Worm (Caenorhabditis elegans) whole organism, L1 larva: ENCODE results near the gene C05C10.3.

Source experiments
- C16A3.4 ChIP-seq: fragments of 150-350 bp; optimal IDR thresholded peaks from 2 replicates; lab custom pipeline; 2014; ENCODE audit warnings: missing biosample characterization, missing genetic modification characterization
- C34B4.2 ChIP-seq: sonication (generic microtip); optimal IDR thresholded peaks from 2 replicates; lab custom pipeline; 2017; ENCODE audit warnings: mild to moderate bottlenecking, missing genetic modification characterization, missing compliant biosample characterization
- F16B12.6 ChIP-seq: fragments of 150-350 bp; optimal IDR thresholded peaks from 2 replicates; lab custom pipeline; 2014; ENCODE audit warnings: missing biosample characterization, missing genetic modification characterization
- Y116A8C.19 ChIP-seq: sonication (generic microtip); optimal IDR thresholded peaks from 2 replicates; lab custom pipeline; 2016; ENCODE audit warnings: missing compliant biosample characterization, missing genetic modification characterization, borderline replicate concordance
- alr-1 ChIP-seq: fragments of 200-800 bp; sonication (Bioruptor generic); optimal IDR thresholded peaks from 2 replicates; lab custom pipeline; 2018; ENCODE audit warnings: borderline replicate concordance, mild to moderate bottlenecking, missing genetic modification characterization, missing compliant biosample characterization
- aly-2 ChIP-seq: fragments of 150-350 bp; optimal IDR thresholded peaks from 2 replicates; lab custom pipeline; 2014; ENCODE audit warnings: missing biosample characterization, missing genetic modification characterization
- ama-1 ChIP-seq: fragments of 150-350 bp; optimal IDR thresholded peaks from 2 replicates; lab custom pipeline; 2014
- blmp-1 ChIP-seq: fragments of 150-350 bp; optimal IDR thresholded peaks from 2 replicates; lab custom pipeline; 2014; ENCODE audit warnings: missing biosample characterization, missing genetic modification characterization
- ceh-88 ChIP-seq: fragments of 200-800 bp; sonication (Bioruptor generic); IDR thresholded peaks from 2 replicates; pipeline ENCODE4 v1.3.6; 2022; ENCODE audit warnings: missing genetic modification characterization, missing compliant biosample characterization
- ceh-90 ChIP-seq: sonication (generic microtip); optimal IDR thresholded peaks from 2 replicates; lab custom pipeline; 2016; ENCODE audit warnings: missing genetic modification characterization, missing compliant biosample characterization
- efl-1 ChIP-seq, 4 experiments: fragments of 150-350 bp; optimal IDR thresholded peaks in 3 of 4; peaks in 1 of 4; 1 replicate in 1 of 4; 2 replicates in 3 of 4; lab custom pipeline; 2014; ENCODE audit warnings: missing biosample characterization in 2 of 4, missing genetic modification characterization in 2 of 4, missing genetic modification reagents in 2 of 4
- elt-2 ChIP-seq: sonication (generic microtip); optimal IDR thresholded peaks from 2 replicates; lab custom pipeline; 2016; ENCODE audit warnings: missing genetic modification characterization, mild to moderate bottlenecking, inconsistent platforms, missing compliant biosample characterization, missing genetic modification reagents
- elt-3 ChIP-seq, 6 experiments: fragments of 150-350 bp in 1 of 6; sonication (generic microtip); optimal IDR thresholded peaks; 2 replicates each; lab custom pipeline; 2017 to 2018; ENCODE audit warnings: missing biosample characterization in 6 of 6, missing genetic modification characterization in 6 of 6, inconsistent platforms in 1 of 6
- ets-5 ChIP-seq: fragments of 200-800 bp; sonication (Bioruptor generic); IDR thresholded peaks from 2 replicates; pipeline ENCODE4 v1.3.6; 2022; ENCODE audit warnings: missing genetic modification characterization, missing compliant biosample characterization
- fkh-4 ChIP-seq: sonication (generic microtip); optimal IDR thresholded peaks from 2 replicates; lab custom pipeline; 2016; ENCODE audit warnings: missing compliant biosample characterization, missing genetic modification characterization, borderline replicate concordance
- fos-1 ChIP-seq: fragments of 150-350 bp; optimal IDR thresholded peaks from 2 replicates; lab custom pipeline; 2014; ENCODE audit warnings: missing biosample characterization, missing genetic modification characterization
- hlh-4 ChIP-seq: sonication (generic microtip); optimal IDR thresholded peaks from 2 replicates; lab custom pipeline; 2016; ENCODE audit warnings: mild to moderate bottlenecking, missing genetic modification characterization, missing compliant biosample characterization
- hpl-2 ChIP-seq: fragments of 150-350 bp; optimal IDR thresholded peaks from 2 replicates; lab custom pipeline; 2014; ENCODE audit warnings: missing biosample characterization, missing genetic modification reagents, missing genetic modification characterization
- isw-1 ChIP-seq: fragments of 200-800 bp; sonication (Bioruptor generic); IDR thresholded peaks from 2 replicates; pipeline ENCODE4 v1.3.6; 2022; ENCODE audit warnings: missing genetic modification characterization, missing compliant biosample characterization
- lin-14 ChIP-seq: fragments of 200-800 bp; sonication (Bioruptor generic); optimal IDR thresholded peaks from 2 replicates; lab custom pipeline; 2018; ENCODE audit warnings: mild to moderate bottlenecking, missing genetic modification characterization, moderate library complexity, missing compliant biosample characterization
- lin-35 ChIP-seq, 2 experiments: fragments of 150-350 bp; optimal IDR thresholded peaks; 2 replicates each; lab custom pipeline; 2014; ENCODE audit warnings: missing biosample characterization in 2 of 2, missing genetic modification characterization in 2 of 2, missing genetic modification reagents in 2 of 2
- lin-39 ChIP-seq: fragments of 150-350 bp; optimal IDR thresholded peaks from 2 replicates; lab custom pipeline; 2014; ENCODE audit warnings: missing biosample characterization, missing genetic modification reagents, missing genetic modification characterization
- lir-3 ChIP-seq: sonication (generic microtip); optimal IDR thresholded peaks from 2 replicates; lab custom pipeline; 2016; ENCODE audit warnings: mild to moderate bottlenecking, missing genetic modification characterization, moderate library complexity, missing compliant biosample characterization; ENCODE audit not compliant: poor library complexity
- mab-9 ChIP-seq: fragments of 200-800 bp; sonication (Bioruptor generic); IDR thresholded peaks from 2 replicates; pipeline ENCODE4 v1.3.6; 2022; ENCODE audit warnings: missing genetic modification reagents, missing genetic modification characterization, missing compliant biosample characterization
- mep-1 ChIP-seq: fragments of 150-350 bp; optimal IDR thresholded peaks from 2 replicates; lab custom pipeline; 2014; ENCODE audit warnings: missing biosample characterization, missing genetic modification characterization
- nhr-11 ChIP-seq: fragments of 150-350 bp; optimal IDR thresholded peaks from 2 replicates; lab custom pipeline; 2014; ENCODE audit warnings: missing biosample characterization, missing genetic modification characterization
- nhr-19 ChIP-seq: fragments of 200-800 bp; sonication (Bioruptor generic); conservative IDR thresholded peaks from 2 replicates; pipeline ENCODE4 v1.3.6; 2022; ENCODE audit warnings: missing genetic modification characterization, missing compliant biosample characterization
- nhr-20 ChIP-seq: sonication (generic microtip); optimal IDR thresholded peaks from 2 replicates; lab custom pipeline; 2016; ENCODE audit warnings: mild to moderate bottlenecking, missing genetic modification characterization, missing compliant biosample characterization
- nhr-77 ChIP-seq: fragments of 150-350 bp; optimal IDR thresholded peaks from 2 replicates; lab custom pipeline; 2014; ENCODE audit warnings: missing biosample characterization, missing genetic modification characterization
- nhr-84 ChIP-seq: sonication (generic microtip); optimal IDR thresholded peaks from 2 replicates; lab custom pipeline; 2017; ENCODE audit warnings: missing biosample characterization, missing genetic modification characterization
- pag-3 ChIP-seq: sonication (generic microtip); optimal IDR thresholded peaks from 2 replicates; lab custom pipeline; 2017; ENCODE audit warnings: missing genetic modification characterization, mild to moderate bottlenecking, missing compliant biosample characterization, antibody characterized with exemption, borderline replicate concordance; ENCODE audit not compliant: insufficient read depth
- pqm-1 ChIP-seq: sonication (generic microtip); optimal IDR thresholded peaks from 3 replicates; lab custom pipeline; 2017; ENCODE audit warnings: missing biosample characterization, missing genetic modification characterization
- snu-23 ChIP-seq: sonication (generic microtip); optimal IDR thresholded peaks from 2 replicates; lab custom pipeline; 2016; ENCODE audit warnings: missing genetic modification characterization, missing compliant biosample characterization
- sup-37 ChIP-seq: fragments of 200-800 bp; sonication (Bioruptor generic); optimal IDR thresholded peaks from 2 replicates; lab custom pipeline; 2018; ENCODE audit warnings: mild to moderate bottlenecking, missing genetic modification characterization, missing compliant biosample characterization
- tbx-2 ChIP-seq: sonication (generic microtip); optimal IDR thresholded peaks from 2 replicates; lab custom pipeline; 2016; ENCODE audit warnings: missing genetic modification characterization, missing compliant biosample characterization
- tlp-1 ChIP-seq: fragments of 150-350 bp; optimal IDR thresholded peaks from 2 replicates; lab custom pipeline; 2014; ENCODE audit warnings: missing biosample characterization, missing genetic modification characterization
- unc-130 ChIP-seq: fragments of 150-350 bp; optimal IDR thresholded peaks from 2 replicates; lab custom pipeline; 2017; ENCODE audit warnings: missing biosample characterization, missing genetic modification characterization, inconsistent platforms
- unc-30 ChIP-seq: sonication (generic microtip); optimal IDR thresholded peaks from 2 replicates; lab custom pipeline; 2017; ENCODE audit warnings: missing biosample characterization, missing genetic modification characterization
- unc-86 ChIP-seq: sonication (generic microtip); optimal IDR thresholded peaks from 2 replicates; lab custom pipeline; 2016; ENCODE audit warnings: missing genetic modification characterization, missing compliant biosample characterization
- unc-98 ChIP-seq: fragments of 200-800 bp; sonication (Bioruptor generic); IDR thresholded peaks from 2 replicates; pipeline ENCODE4 v1.3.6; 2022; ENCODE audit warnings: missing genetic modification characterization, missing compliant biosample characterization
- xbp-1 ChIP-seq: sonication (generic microtip); optimal IDR thresholded peaks from 2 replicates; lab custom pipeline; 2016; ENCODE audit warnings: missing genetic modification characterization, missing compliant biosample characterization
- zip-4 ChIP-seq: fragments of 200-800 bp; sonication (Bioruptor generic); optimal IDR thresholded peaks from 2 replicates; lab custom pipeline; 2018; ENCODE audit warnings: mild to moderate bottlenecking, missing genetic modification characterization, moderate library complexity, missing compliant biosample characterization
- ztf-4 ChIP-seq: fragments of 150-350 bp; optimal IDR thresholded peaks from 2 replicates; lab custom pipeline; 2014; ENCODE audit warnings: missing biosample characterization, missing genetic modification characterization

C05C10.3 gene

DNA sequence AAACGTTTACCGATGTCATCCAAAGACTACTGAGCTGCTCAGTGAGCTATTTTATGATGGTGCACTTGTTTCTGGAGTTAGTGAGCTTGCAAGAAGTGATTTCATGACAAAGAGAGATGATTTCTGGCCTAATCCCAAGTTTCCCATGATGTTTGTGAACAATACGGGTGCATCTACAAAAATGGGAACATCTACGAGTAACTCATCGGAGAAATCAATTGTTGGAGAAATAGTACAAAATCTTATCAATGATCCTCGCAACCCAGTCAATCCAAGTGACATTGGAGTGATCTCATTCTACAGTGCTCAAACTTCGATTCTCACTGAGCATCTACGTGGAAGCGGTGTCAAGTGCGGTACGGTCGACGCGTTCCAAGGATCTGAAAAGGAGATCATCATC, 8.2 kb downstream of the C05C10.3 start:
- TF ChIP-seq snu-23 = no peak
- no peak for TF ChIP-seq Y116A8C.19
- TF ChIP-seq elt-2 (tag; lab: Kevin White, UChicago) = no peak
- no peak for TF ChIP-seq unc-130 (tag; lab: Kevin White, UChicago)
- TF ChIP-seq lin-14 (GFP tag; lab: Kevin White, UChicago) = no peak
- TF ChIP-seq fos-1 (tag; lab: Kevin White, UChicago) = no peak
- TF ChIP-seq C16A3.4 = no peak
- TF ChIP-seq mab-9 (GFP tag; lab: Robert Waterston, UW) = no peak
- TF ChIP-seq ets-5 (GFP tag; lab: Robert Waterston, UW) = no peak
- TF ChIP-seq pqm-1 (tag; lab: Kevin White, UChicago) = no peak
- no peak for TF ChIP-seq elt-3 (tag; optimal IDR thresholded peaks at IDR 0.05; lab: Kevin White, UChicago)
- TF ChIP-seq aly-2 (tag; lab: Kevin White, UChicago) = no peak
- no peak for TF ChIP-seq nhr-20
- TF ChIP-seq nhr-84 (tag; lab: Kevin White, UChicago) = no peak
- no peak for TF ChIP-seq nhr-77 (tag; lab: Kevin White, UChicago)
- TF ChIP-seq zip-4 = no peak
- TF ChIP-seq tlp-1 (tag; lab: Kevin White, UChicago) = no peak
- TF ChIP-seq lir-3 (tag; lab: Kevin White, UChicago) = no peak
- TF ChIP-seq hlh-4 (tag; lab: Kevin White, UChicago) = no peak

DNA sequence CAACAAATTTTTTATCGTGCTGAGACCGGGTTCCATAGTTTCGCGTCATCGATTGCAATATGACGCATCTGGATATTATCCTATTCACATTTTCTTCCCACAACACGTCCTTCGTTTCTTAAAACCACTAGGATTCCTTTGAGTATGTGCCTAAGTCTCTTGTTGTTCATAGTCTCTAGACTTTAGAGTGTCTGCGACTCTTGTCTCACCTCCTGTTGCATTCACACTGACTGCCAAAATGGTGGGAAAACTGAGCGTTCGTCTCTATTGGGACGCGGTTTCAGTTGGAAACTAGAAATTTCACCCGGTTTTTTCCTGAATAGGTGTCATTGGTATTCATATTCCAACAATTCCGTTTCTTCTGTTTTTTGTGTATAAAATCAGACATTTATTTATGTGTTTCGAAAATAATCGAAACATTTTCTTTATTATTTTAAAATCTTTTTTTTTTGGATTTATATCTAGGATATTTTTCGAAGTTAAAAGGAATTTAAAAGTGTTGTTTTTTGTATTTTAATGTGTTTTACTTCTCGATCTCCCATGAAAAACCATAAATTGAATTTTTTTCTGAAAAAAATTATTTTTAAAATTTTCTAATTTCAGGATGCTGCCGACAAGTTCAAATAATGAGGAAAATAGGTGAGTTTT, 14.9 kb downstream of the C05C10.3 start, which contains the start of gene C05C10.2:
C05C10.2 (plus strand) TSS at position 598 of the 648 bp plus-strand sequence.
- TF ChIP-seq efl-1 (optimal IDR thresholded peaks at IDR 0.05; lab: Kevin White, UChicago) (peak in 1 of 2 experiments; percentile 44), efl-1 (GFP tag; optimal IDR thresholded peaks at IDR 0.05 in 1 of 2; lab: Kevin White, UChicago) (peak in 1 of 2 experiments; percentile 27), mep-1 (tag; lab: Kevin White, UChicago) (peak; percentile 5), blmp-1 (tag; lab: Kevin White, UChicago) (peak; percentile 28), C34B4.2 (tag; lab: Kevin White, UChicago) (no peak), lin-35 (GFP tag; optimal IDR thresholded peaks at IDR 0.05; lab: Kevin White, UChicago) (peak in 1 of 2 experiments; percentile 11)

DNA sequence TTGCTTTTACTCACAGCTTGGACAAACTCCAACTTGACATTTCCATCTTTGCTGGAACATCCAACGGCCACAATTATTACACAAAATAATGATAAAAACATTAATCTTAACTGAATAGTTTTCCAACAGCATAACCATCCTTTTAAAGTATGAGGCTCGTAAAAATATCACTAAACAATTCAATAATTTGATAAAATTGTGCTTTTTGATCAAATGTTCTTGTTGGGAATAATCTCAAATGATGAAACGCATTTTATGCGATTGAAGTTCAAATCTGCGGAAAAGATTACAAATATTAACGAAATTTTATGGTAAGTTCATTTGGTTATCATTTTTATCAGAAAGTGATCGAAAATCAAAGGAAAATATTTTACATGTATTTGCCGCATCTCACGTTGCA, 16.2 kb downstream of the C05C10.3 start, which contains the start of gene pho-10:
pho-10 (minus strand) TSS at position 101 of the 400 bp plus-strand sequence.
- TF ChIP-seq hlh-4 (tag; lab: Kevin White, UChicago) (no peak), mep-1 (tag; lab: Kevin White, UChicago) (no peak), elt-3 (tag; optimal IDR thresholded peaks at IDR 0.05; lab: Kevin White, UChicago) (no peak), unc-30 (tag; lab: Kevin White, UChicago) (no peak), tbx-2 (no peak), nhr-11 (no peak), nhr-84 (tag; lab: Kevin White, UChicago) (no peak)

DNA sequence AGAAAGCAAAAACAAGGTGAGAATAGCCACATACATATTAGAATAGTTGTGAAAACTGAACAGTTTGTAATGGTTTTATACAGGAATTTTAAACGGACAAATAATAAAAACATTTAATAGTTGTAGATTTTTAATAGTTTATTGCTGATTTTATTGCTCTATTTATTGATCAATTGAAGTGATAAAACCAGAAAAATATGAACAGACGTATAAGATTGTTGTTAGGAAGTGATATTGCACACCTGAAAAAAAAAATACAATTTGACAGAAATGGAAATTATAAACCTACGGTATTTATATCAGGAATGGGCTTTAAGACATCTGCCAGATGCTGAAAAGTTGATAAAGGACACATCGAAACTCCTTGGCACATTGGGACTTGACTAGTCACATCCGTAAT, 18.8 kb downstream of the C05C10.3 start, which contains the start of gene C05C10.8:
C05C10.8 (minus strand) TSS at position 101 of the 400 bp plus-strand sequence.
- TF ChIP-seq hlh-4 (tag; lab: Kevin White, UChicago) (no peak), ama-1 (lab: Kevin White, UChicago) (no peak), lin-39 (tag; lab: Kevin White, UChicago) (no peak), nhr-77 (tag; lab: Kevin White, UChicago) (no peak), efl-1 (optimal IDR thresholded peaks at IDR 0.05; lab: Kevin White, UChicago) (no peak), efl-1 (GFP tag; optimal IDR thresholded peaks at IDR 0.05 in 1 of 2; lab: Kevin White, UChicago) (peak in 1 of 2 experiments; percentile 32), F16B12.6 (tag; lab: Kevin White, UChicago) (no peak), fos-1 (tag; lab: Kevin White, UChicago) (no peak)

DNA sequence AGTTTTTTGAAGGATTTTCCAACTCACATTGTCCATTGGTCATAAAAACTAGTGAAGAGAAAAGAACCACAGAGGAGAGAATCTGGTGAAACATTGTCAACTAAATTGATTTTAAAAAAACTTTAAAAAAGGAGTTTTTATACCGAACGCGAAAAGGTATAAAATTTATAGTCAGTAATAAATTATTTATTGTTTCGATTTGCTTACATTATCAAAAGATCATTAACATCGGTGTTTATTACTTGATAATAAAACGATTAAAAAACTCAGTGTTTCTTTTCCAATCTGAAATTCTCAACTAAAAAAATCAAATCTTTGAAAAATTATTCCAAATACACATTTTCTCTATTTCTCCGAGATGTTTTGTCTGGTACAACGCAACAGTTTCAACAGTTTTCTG, 20.5 kb downstream of the C05C10.3 start, which contains the start of gene F26C11.4:
F26C11.4 (minus strand) TSS at position 101 of the 400 bp plus-strand sequence.
- TF ChIP-seq alr-1 (tag; lab: Kevin White, UChicago) = no peak
- no peak for TF ChIP-seq hpl-2 (GFP tag; lab: Kevin White, UChicago)
- no peak for TF ChIP-seq nhr-19 (GFP tag; lab: Robert Waterston, UW)
- no peak for TF ChIP-seq pag-3 (tag; lab: Kevin White, UChicago)
- no peak for TF ChIP-seq ets-5 (GFP tag; lab: Robert Waterston, UW)
- TF ChIP-seq fkh-4 = no peak
- TF ChIP-seq ztf-4 (tag; lab: Kevin White, UChicago) = no peak
- TF ChIP-seq sup-37 (GFP tag; lab: Kevin White, UChicago) = no peak
- no peak for TF ChIP-seq ceh-88
- no peak for TF ChIP-seq ceh-90 (tag; lab: Kevin White, UChicago)
- no peak for TF ChIP-seq isw-1 (GFP tag; lab: Robert Waterston, UW)
- TF ChIP-seq xbp-1 = no peak
- TF ChIP-seq unc-98 (GFP tag; lab: Robert Waterston, UW) = no peak
- no peak for TF ChIP-seq unc-86 (tag; lab: Kevin White, UChicago)
- TF ChIP-seq fos-1 (tag; lab: Kevin White, UChicago) = no peak
- no peak for TF ChIP-seq tlp-1 (tag; lab: Kevin White, UChicago)
- TF ChIP-seq, all 84 proteins: peak for 0
